Fruit fly (Drosophila melanogaster): ENCODE results near the gene CG12105.

Gene CG12105

DNA sequence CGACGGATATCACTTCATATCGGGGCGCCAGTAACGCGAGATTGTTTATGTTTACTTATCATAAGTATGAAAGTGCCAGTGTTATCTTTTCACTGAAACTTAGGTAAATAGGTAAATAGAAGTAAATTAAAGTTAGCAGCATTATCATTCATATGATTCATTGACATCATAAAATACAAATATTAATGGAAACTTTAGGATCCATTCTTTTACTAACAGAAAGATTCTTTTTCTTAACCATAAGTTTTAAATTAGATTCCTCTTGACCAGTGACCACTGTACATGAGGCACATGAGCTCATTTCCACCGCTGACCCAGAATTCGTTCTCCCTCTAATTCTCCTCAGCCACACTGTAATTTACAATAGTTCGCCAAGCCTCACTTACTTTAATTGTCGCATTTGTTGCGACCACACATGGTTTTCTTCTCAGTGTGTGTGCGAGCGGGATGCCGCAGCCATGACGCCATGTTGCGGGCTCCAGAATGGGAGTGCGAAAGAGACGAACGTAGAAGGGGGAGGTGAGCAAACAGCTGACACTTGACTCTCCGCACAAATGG is 37.1 kb downstream of the CG12105 start (continued):
- TF ChIP-seq Tbp (GFP tag; optimal IDR thresholded peaks at IDR 0.05) (no peak), Dp (GFP tag; optimal IDR thresholded peaks at IDR 0.05) (no peak), Sox100B (GFP tag; optimal IDR thresholded peaks at IDR 0.05) (peak; percentile 52), kay (GFP tag; optimal IDR thresholded peaks at IDR 0.05) (peak; percentile 25), nerfin-1 (tag; optimal IDR thresholded peaks at IDR 0.05) (no peak), Myb (GFP tag; optimal IDR thresholded peaks at IDR 0.05) (no peak), jing (GFP tag; optimal IDR thresholded peaks at IDR 0.05) (no peak), CG13624 (GFP tag; optimal IDR thresholded peaks at IDR 0.05) (peak; percentile 53), dpn (GFP tag; optimal IDR thresholded peaks at IDR 0.05) (peak in 1 of 2 experiments; percentile 28), CG15479 (GFP tag; optimal IDR thresholded peaks at IDR 0.05) (no peak), sc (optimal IDR thresholded peaks at IDR 0.05) (no peak), sc (GFP tag; optimal IDR thresholded peaks at IDR 0.05) (no peak), CG3407 (GFP tag; optimal IDR thresholded peaks at IDR 0.05) (no peak), CG6175 (GFP tag; IDR thresholded peaks at IDR 0.05) (no peak), CG30431 (GFP tag; optimal IDR thresholded peaks at IDR 0.05) (no peak), Max (GFP tag; optimal IDR thresholded peaks at IDR 0.05) (no peak), sug (tag; optimal IDR thresholded peaks at IDR 0.05) (no peak), caup (GFP tag; optimal IDR thresholded peaks at IDR 0.05; ENCODE audit: severe bottlenecking) (no peak), Spps (tag; optimal IDR thresholded peaks at IDR 0.05) (no peak), Six4 (GFP tag; optimal IDR thresholded peaks at IDR 0.05) (peak; percentile 46), pita (GFP tag; optimal IDR thresholded peaks at IDR 0.05) (no peak), tx (GFP tag; optimal IDR thresholded peaks at IDR 0.05) (no peak), CG8359 (GFP tag; optimal IDR thresholded peaks at IDR 0.05; ENCODE audit: borderline replicate concordance) (no peak), ase (GFP tag; IDR thresholded peaks at IDR 0.05) (peak; percentile 24; the same call in 1 of the 3 replicates), dan (GFP tag; IDR thresholded peaks at IDR 0.05) (no peak), CG15601 (tag; optimal IDR thresholded peaks at IDR 0.05) (peak; percentile 50), pzg (GFP tag; optimal IDR thresholded peaks at IDR 0.05) (no peak), Lim3 (GFP tag; IDR thresholded peaks at IDR 0.05) (no peak), rib (GFP tag; IDR thresholded peaks at IDR 0.05) (no peak), Pdp1 (GFP tag; optimal IDR thresholded peaks at IDR 0.05) (peak; percentile 9 to 12), tna (GFP tag; IDR thresholded peaks at IDR 0.05; ENCODE audit: partially characterized antibody) (no peak), Hsf (GFP tag; optimal IDR thresholded peaks at IDR 0.05) (no peak), Camta (GFP tag; optimal IDR thresholded peaks at IDR 0.05) (peak; percentile 33), CG13894 (tag; optimal IDR thresholded peaks at IDR 0.05) (no peak), CG4360 (GFP tag; IDR thresholded peaks at IDR 0.05) (no peak), CG8478 (optimal IDR thresholded peaks at IDR 0.05) (peak; percentile 66), btn (GFP tag; optimal IDR thresholded peaks at IDR 0.05) (no peak), CG6813 (GFP tag; optimal IDR thresholded peaks at IDR 0.05) (peak; percentile 65), HmgD (GFP tag; optimal IDR thresholded peaks at IDR 0.05) (no peak), kah (GFP tag; optimal IDR thresholded peaks at IDR 0.05) (no peak), CG42726 (GFP tag; IDR thresholded peaks at IDR 0.05; ENCODE audit: partially characterized antibody) (no peak), CG7987 (GFP tag; optimal IDR thresholded peaks at IDR 0.05) (no peak), CG12219 (GFP tag; optimal IDR thresholded peaks at IDR 0.05) (no peak), CG13296 (GFP tag; optimal IDR thresholded peaks at IDR 0.05) (peak; percentile 2), H15 (GFP tag; IDR thresholded peaks at IDR 0.05) (peak; percentile 48; the same call in 2 of the 3 replicates), CG3163 (GFP tag; optimal IDR thresholded peaks at IDR 0.05) (no peak), Asciz (GFP tag; optimal IDR thresholded peaks at IDR 0.05) (peak; percentile 64), CG6254 (GFP tag; optimal IDR thresholded peaks at IDR 0.05) (no peak), lov (optimal IDR thresholded peaks at IDR 0.05) (no peak), lov (GFP tag; IDR thresholded peaks at IDR 0.05) (0 out of 3 replicates have a peak, but pooled peaks have one; percentile 57), CG17385 (GFP tag; optimal IDR thresholded peaks at IDR 0.05) (peak; percentile 20)
